Worm (Caenorhabditis elegans) whole organism, L2 larva: ENCODE measurements around the gene nucl-1.

Experiments
- ama-1 ChIP-seq: fragments of 150-350 bp; optimal IDR thresholded peaks from 2 replicates; lab custom pipeline; 2018; ENCODE audit warnings: inconsistent platforms
- ceh-82 ChIP-seq: fragments of 150-350 bp; optimal IDR thresholded peaks from 2 replicates; lab custom pipeline; 2014; ENCODE audit warnings: missing biosample characterization, missing genetic modification characterization
- lin-39 ChIP-seq: fragments of 150-350 bp; optimal IDR thresholded peaks from 2 replicates; lab custom pipeline; 2014; ENCODE audit warnings: missing biosample characterization, missing genetic modification reagents, missing genetic modification characterization
- nhr-12 ChIP-seq: fragments of 150-350 bp; optimal IDR thresholded peaks from 2 replicates; lab custom pipeline; 2014; ENCODE audit warnings: missing biosample characterization, missing genetic modification characterization
- nhr-23 ChIP-seq: fragments of 150-350 bp; optimal IDR thresholded peaks from 2 replicates; lab custom pipeline; 2014; ENCODE audit warnings: missing biosample characterization, missing genetic modification reagents, missing genetic modification characterization
- peb-1 ChIP-seq: fragments of 150-350 bp; optimal IDR thresholded peaks from 2 replicates; lab custom pipeline; 2014; ENCODE audit warnings: missing biosample characterization, missing genetic modification characterization
- skn-1 ChIP-seq: sonication (generic microtip); optimal IDR thresholded peaks from 2 replicates; lab custom pipeline; 2017; ENCODE audit warnings: missing biosample characterization, missing genetic modification characterization
- snpc-4 ChIP-seq: fragments of 150-350 bp; optimal IDR thresholded peaks from 2 replicates; lab custom pipeline; 2014; ENCODE audit warnings: missing biosample characterization, missing genetic modification characterization
- unc-62 ChIP-seq: fragments of 150-350 bp; optimal IDR thresholded peaks from 2 replicates; lab custom pipeline; 2014; ENCODE audit warnings: missing biosample characterization, missing genetic modification reagents, missing genetic modification characterization
- zag-1 ChIP-seq: fragments of 150-350 bp; optimal IDR thresholded peaks from 2 replicates; lab custom pipeline; 2014; ENCODE audit warnings: missing biosample characterization, missing genetic modification characterization

DNA sequence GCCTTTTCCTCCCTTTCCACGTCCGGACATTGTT lies 44.4 kb upstream of the nucl-1 start, which contains the start of gene his-31:
- TF ChIP-seq ama-1 (lab: Kevin White, UChicago) (no peak), nhr-23 (tag; lab: Kevin White, UChicago) (no peak), nhr-12 (tag; lab: Kevin White, UChicago) (no peak), skn-1 (tag; lab: Kevin White, UChicago) (no peak), ceh-82 (tag; lab: Kevin White, UChicago) (no peak), lin-39 (tag; lab: Kevin White, UChicago) (no peak), zag-1 (tag; lab: Kevin White, UChicago) (no peak), peb-1 (tag; lab: Kevin White, UChicago) (no peak), unc-62 (GFP tag; lab: Kevin White, UChicago) (no peak), snpc-4 (no peak)
